Worm (Caenorhabditis elegans): Measurements from ENCODE around the gene cdr-6.

The cdr-6 gene

DNA sequence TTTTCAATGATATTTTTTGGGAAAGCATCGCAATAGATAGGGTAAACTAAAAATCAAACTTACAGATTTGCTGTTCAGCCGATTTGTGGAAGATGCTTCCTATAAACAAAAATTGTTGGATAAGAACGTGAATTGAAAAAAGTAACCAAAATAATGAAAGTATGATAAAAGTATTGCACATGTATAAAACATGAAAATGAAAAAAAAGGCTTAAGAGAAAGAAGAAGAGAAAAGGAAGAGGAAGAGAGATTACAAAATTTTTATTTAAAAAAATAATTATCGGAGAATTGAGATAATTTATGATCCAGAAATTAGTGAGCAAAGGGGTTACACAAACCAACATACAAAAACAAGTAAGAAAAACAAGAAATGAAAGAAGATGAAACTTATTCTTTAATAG is 27.9 kb upstream of the cdr-6 start, which contains the start of gene pals-37:
Gene pals-37 (minus strand): TSS at position 101 of the 400 bp plus-strand sequence.
- TF ChIP-seq nhr-84 (tag; optimal IDR thresholded peaks at IDR 0.05) (no peak), hpl-2 (GFP tag; optimal IDR thresholded peaks at IDR 0.05) (no peak), egl-27 (tag; optimal IDR thresholded peaks at IDR 0.05) (no peak), dpl-1 (GFP tag; optimal IDR thresholded peaks at IDR 0.05) (no peak)

DNA sequence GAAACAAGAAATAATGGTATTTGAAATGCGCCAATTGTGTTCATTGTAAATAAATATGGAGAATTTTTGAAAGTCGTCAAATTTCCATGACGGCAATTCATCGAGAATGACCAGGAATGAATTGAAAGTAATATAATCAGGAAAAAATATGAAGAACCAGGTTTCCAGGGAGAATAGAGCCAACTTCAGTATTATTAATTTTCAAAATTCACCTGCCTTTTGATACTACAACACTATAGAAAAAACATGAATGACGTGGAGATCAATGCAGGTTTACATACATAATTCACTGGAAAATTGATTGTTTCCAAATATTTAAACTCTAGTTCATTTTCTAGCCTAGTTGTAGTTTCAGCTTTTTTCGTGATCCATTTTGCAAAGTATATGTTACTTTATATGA is 20.2 kb upstream of the cdr-6 start, which contains the start of gene srh-25:
Gene srh-25 (minus strand): TSS at position 101 of the 400 bp plus-strand sequence.
- TF ChIP-seq mab-9 (GFP tag; IDR thresholded peaks at IDR 0.05): no peak
- no peak for TF ChIP-seq mep-1 (tag; optimal IDR thresholded peaks at IDR 0.05)
- peak; percentile 60 for TF ChIP-seq hlh-4 (tag; optimal IDR thresholded peaks at IDR 0.05)

DNA sequence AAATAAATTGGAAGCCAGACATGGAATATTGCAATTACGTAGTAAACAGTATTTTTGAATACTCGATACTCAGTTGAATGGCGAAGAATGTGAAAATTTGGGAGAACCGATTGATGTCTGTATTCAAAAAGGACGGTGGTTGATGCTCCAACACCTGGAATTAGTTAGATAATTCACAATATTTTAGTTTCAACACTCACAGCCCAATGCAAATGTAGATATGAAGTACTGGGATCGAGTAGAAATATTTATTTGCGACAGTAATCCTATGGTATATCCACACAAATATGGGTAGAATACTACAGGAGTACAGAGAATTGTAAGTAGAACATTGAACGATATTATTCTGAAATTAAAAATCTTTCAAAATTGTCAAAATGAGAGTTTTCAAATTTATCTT is 19.6 kb upstream of the cdr-6 start:
- no peak for TF ChIP-seq unc-130 (tag; optimal IDR thresholded peaks at IDR 0.05)
- TF ChIP-seq dpl-1 (GFP tag; optimal IDR thresholded peaks at IDR 0.05): no peak
- TF ChIP-seq elt-2 (tag; optimal IDR thresholded peaks at IDR 0.05): no peak
- no peak for TF ChIP-seq efl-3 (GFP tag; optimal IDR thresholded peaks at IDR 0.05)
- no peak for TF ChIP-seq jun-1 (tag; optimal IDR thresholded peaks at IDR 0.05)
- TF ChIP-seq sup-37 (GFP tag; optimal IDR thresholded peaks at IDR 0.05): no peak
- no peak for TF ChIP-seq ceh-88 (GFP tag; IDR thresholded peaks at IDR 0.05)
- TF ChIP-seq nhr-84 (tag; optimal IDR thresholded peaks at IDR 0.05): no peak
- no peak for TF ChIP-seq lsy-2 (tag; optimal IDR thresholded peaks at IDR 0.05)
- TF ChIP-seq efl-1 (optimal IDR thresholded peaks at IDR 0.05): no peak
- TF ChIP-seq efl-1 (GFP tag; optimal IDR thresholded peaks at IDR 0.05 in 1 of 2): no peak
- TF ChIP-seq irx-1 (tag; optimal IDR thresholded peaks at IDR 0.05): no peak
- TF ChIP-seq nhr-11 (tag; optimal IDR thresholded peaks at IDR 0.05): no peak

DNA sequence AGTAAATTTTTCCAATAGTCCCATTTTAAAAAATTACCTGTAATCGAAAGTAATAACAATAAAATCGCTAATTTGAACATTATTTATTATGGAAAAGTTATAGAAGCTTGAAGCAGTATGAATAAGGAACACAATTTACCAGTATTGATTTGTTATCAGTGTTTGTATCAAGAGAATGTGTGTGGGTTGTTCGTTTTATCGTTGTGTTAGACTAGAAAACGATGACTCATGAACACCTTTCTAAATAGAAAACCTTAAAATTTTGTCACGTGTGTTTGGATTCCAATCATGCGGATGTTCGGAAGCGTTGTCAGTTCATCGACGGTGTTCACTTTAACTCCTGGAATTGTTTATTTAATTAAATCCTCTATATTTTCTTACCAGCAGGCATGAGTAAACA is 18.6 kb upstream of the cdr-6 start, which contains the start of gene C54D10.13:
Gene C54D10.13 (minus strand): TSS at position 179 of the 400 bp plus-strand sequence.
- TF ChIP-seq fkh-10 (GFP tag; optimal IDR thresholded peaks at IDR 0.05): no peak
- TF ChIP-seq nhr-28 (tag; optimal IDR thresholded peaks at IDR 0.05): no peak
- TF ChIP-seq elt-2 (tag; optimal IDR thresholded peaks at IDR 0.05): no peak
- TF ChIP-seq ceh-90 (tag; optimal IDR thresholded peaks at IDR 0.05): no peak
- no peak for TF ChIP-seq dpl-1 (GFP tag; optimal IDR thresholded peaks at IDR 0.05)
- no peak for TF ChIP-seq fos-1 (tag; optimal IDR thresholded peaks at IDR 0.05)
- TF ChIP-seq unc-130 (tag; optimal IDR thresholded peaks at IDR 0.05): no peak
- TF ChIP-seq nhr-11 (tag; optimal IDR thresholded peaks at IDR 0.05): no peak
- no peak for TF ChIP-seq sox-4 (tag; optimal IDR thresholded peaks at IDR 0.05)
- no peak for TF ChIP-seq vab-15 (tag; optimal IDR thresholded peaks at IDR 0.05)
- no peak for TF ChIP-seq ztf-4 (tag; optimal IDR thresholded peaks at IDR 0.05)
- TF ChIP-seq C16A3.4 (tag; optimal IDR thresholded peaks at IDR 0.05): no peak
- no peak for TF ChIP-seq nhr-12 (tag; optimal IDR thresholded peaks at IDR 0.05)
- no peak for TF ChIP-seq ama-1 (optimal IDR thresholded peaks at IDR 0.05)

DNA sequence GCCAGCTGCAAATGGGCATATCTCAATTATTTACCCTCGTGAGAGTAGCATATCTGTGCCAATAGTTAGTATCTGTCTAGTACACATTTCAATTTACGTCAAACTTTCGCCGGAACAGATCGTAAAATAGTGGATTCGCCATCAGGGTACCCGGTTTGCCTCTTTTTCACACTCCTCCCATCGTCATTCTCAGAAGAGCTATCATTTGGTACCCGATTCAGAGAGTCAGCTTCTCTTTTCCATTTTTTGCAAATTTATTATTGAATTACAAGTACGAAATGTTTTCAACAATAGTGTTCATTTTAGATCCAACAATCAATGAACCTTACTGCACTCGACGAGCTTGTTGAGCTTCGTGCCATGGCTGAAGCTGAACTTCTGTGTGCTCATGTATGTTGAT is 15.5 kb upstream of the cdr-6 start, which contains the start of gene C54D10.5:
Gene C54D10.5 (plus strand): TSS at position 301 of the 400 bp plus-strand sequence.
- TF ChIP-seq ets-5 (GFP tag; IDR thresholded peaks at IDR 0.05) (no peak), grh-1 (GFP tag; IDR thresholded peaks at IDR 0.05) (no peak), pqm-1 (tag; optimal IDR thresholded peaks at IDR 0.05) (no peak), dsc-1 (tag; optimal IDR thresholded peaks at IDR 0.05) (no peak), ceh-90 (tag; optimal IDR thresholded peaks at IDR 0.05) (no peak), lin-13 (GFP tag; optimal IDR thresholded peaks at IDR 0.05) (no peak), ama-1 (optimal IDR thresholded peaks at IDR 0.05) (no peak), alr-1 (tag; optimal IDR thresholded peaks at IDR 0.05; ENCODE audit: borderline replicate concordance) (no peak), C16A3.4 (tag; optimal IDR thresholded peaks at IDR 0.05) (no peak), swsn-7 (tag; optimal IDR thresholded peaks at IDR 0.05) (no peak), tbx-2 (tag; optimal IDR thresholded peaks at IDR 0.05) (no peak), pax-3 (tag; optimal IDR thresholded peaks at IDR 0.05) (no peak), nhr-71 (tag; optimal IDR thresholded peaks at IDR 0.05) (no peak)
